Worm (Caenorhabditis elegans) whole organism, L4 larva: ENCODE results near the gene M163.1.

Source experiments
- F49E8.2 ChIP-seq: sonication (generic microtip); optimal IDR thresholded peaks from 2 replicates; lab custom pipeline; 2016; ENCODE audit warnings: missing compliant biosample characterization, mild to moderate bottlenecking, missing genetic modification characterization, borderline replicate concordance
- aly-2 ChIP-seq: sonication (generic microtip); optimal IDR thresholded peaks from 2 replicates; lab custom pipeline; 2018; ENCODE audit warnings: missing biosample characterization, missing genetic modification characterization
- ceh-44 ChIP-seq: fragments of 200-800 bp; sonication (Bioruptor generic); IDR thresholded peaks from 2 replicates; pipeline ENCODE4 v1.3.6; 2022; ENCODE audit warnings: missing genetic modification reagents, missing genetic modification characterization, missing compliant biosample characterization
- ces-1 ChIP-seq: fragments of 150-350 bp; sonication (generic microtip); optimal IDR thresholded peaks from 4 replicates; lab custom pipeline; 2014; ENCODE audit warnings: missing biosample characterization, missing genetic modification reagents, missing genetic modification characterization
- dmd-8 ChIP-seq: fragments of 200-800 bp; sonication (Bioruptor generic); IDR thresholded peaks from 2 replicates; pipeline ENCODE4 v1.3.6; 2022; ENCODE audit warnings: missing genetic modification characterization, missing compliant biosample characterization
- lin-15B ChIP-seq: fragments of 150-350 bp; sonication (generic microtip); optimal IDR thresholded peaks from 3 replicates; lab custom pipeline; 2014; ENCODE audit warnings: missing biosample characterization, missing genetic modification characterization
- snpc-4 ChIP-seq: fragments of 150-350 bp; optimal IDR thresholded peaks from 2 replicates; lab custom pipeline; 2014; ENCODE audit warnings: missing biosample characterization, missing genetic modification characterization
- unc-130 ChIP-seq: sonication (generic microtip); optimal IDR thresholded peaks from 2 replicates; lab custom pipeline; 2016; ENCODE audit warnings: missing genetic modification reagents, missing genetic modification characterization, missing compliant biosample characterization
- zag-1 ChIP-seq: fragments of 150-350 bp; optimal IDR thresholded peaks from 2 replicates; lab custom pipeline; 2014; ENCODE audit warnings: missing biosample characterization, missing genetic modification characterization

DNA sequence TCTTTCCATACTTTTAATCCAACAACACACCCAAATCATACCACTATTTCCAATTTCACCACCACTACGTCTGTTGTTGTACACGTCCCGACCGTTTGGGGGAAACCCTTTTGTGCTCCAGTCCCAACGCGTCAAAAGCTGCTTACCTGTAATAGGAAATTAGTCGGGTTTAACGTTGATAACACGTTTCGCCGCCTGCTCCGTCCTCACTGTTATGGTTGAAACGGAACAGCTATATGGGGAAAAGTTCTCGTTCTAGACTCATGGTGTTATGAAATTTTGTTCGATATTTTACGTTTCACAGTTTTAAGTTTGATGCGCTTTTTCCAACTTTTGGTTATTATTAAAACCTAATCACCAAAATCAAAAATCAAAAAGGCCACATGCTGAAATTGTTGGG is 32.3 kb upstream of the M163.1 start:
- no peak for TF ChIP-seq unc-130 (GFP tag; lab: Kevin White, UChicago)
- TF ChIP-seq dmd-8 (GFP tag; lab: Robert Waterston, UW), result no peak
- no peak for TF ChIP-seq ces-1 (GFP tag; lab: Kevin White, UChicago)
- no peak for TF ChIP-seq F49E8.2 (tag; lab: Kevin White, UChicago)
- no peak for TF ChIP-seq lin-15B (tag; lab: Kevin White, UChicago)
- no peak for TF ChIP-seq ceh-44 (GFP tag; lab: Robert Waterston, UW)
- no peak for TF ChIP-seq aly-2 (tag; lab: Kevin White, UChicago)
- no peak for TF ChIP-seq zag-1
- TF ChIP-seq snpc-4 (tag; lab: Kevin White, UChicago), result no peak
